Worm (Caenorhabditis elegans): Measurements from ENCODE around the gene spcs-2.
A peak's percentile ranks its signal among the peaks of the same experiment; 100 is the strongest.

The spcs-2 gene

DNA sequence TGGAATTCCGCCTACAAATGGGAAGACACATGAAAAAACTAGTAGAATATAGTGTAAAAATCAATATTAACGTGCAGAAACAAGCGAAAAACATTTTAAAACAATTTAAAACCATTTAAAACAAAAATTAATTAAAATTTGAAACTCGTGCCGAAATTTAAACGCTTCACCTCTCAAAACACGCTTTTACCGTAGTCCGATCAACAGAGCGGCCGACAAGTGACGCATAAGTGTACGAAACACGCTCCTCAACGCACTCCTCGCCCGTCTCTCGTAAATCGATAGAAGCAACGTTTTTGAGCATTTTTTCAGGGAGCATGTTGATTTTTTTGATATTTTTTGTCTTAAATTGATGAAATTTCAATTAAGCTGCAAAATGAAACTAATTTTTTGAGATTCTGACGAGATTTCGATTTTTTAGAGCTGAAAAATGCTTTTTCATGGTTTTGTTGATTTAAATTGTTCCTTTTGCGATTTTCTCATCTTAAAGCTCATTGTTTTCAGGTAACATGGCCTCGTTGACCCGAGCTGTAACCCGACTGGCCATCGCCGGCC is 30.2 kb downstream of the spcs-2 start, which contains the start of gene cox-5A (continued):
- TF ChIP-seq hrde-1 (tag; optimal IDR thresholded peaks at IDR 0.05; ENCODE audit: borderline replicate concordance) (peak; percentile 69), ekl-4 (GFP tag; IDR thresholded peaks at IDR 0.05) (peak; percentile 99), ztf-18 (tag; optimal IDR thresholded peaks at IDR 0.05) (peak; percentile 86), hmg-1.2 (GFP tag; IDR thresholded peaks at IDR 0.05) (peak; percentile 92), lin-54 (GFP tag; optimal IDR thresholded peaks at IDR 0.05) (peak; percentile 100), mxl-1 (tag; optimal IDR thresholded peaks at IDR 0.05) (no peak), attf-3 (GFP tag; conservative IDR thresholded peaks at IDR 0.05) (peak; percentile 83), F10E7.11 (tag; optimal IDR thresholded peaks at IDR 0.05) (peak; percentile 90), sea-2 (GFP tag; IDR thresholded peaks at IDR 0.05) (peak; percentile 91), dpl-1 (GFP tag; optimal IDR thresholded peaks at IDR 0.05) (peak; percentile 99), ceh-58 (GFP tag; IDR thresholded peaks at IDR 0.05) (peak; percentile 78; the same call in 1 of the 2 replicates), F23B12.7 (tag; optimal IDR thresholded peaks at IDR 0.05; ENCODE audit: insufficient read depth) (peak; percentile 98), xnd-1 (tag; optimal IDR thresholded peaks at IDR 0.05) (peak; percentile 75), C17E4.6 (GFP tag; IDR thresholded peaks at IDR 0.05) (peak; percentile 96), aptf-2 (GFP tag; conservative IDR thresholded peaks at IDR 0.05) (0 out of 2 replicates have a peak, but pooled peaks have one; percentile 31), Y56A3A.18 (GFP tag; IDR thresholded peaks at IDR 0.05) (peak; percentile 94), snpc-4 (GFP tag; optimal IDR thresholded peaks at IDR 0.05) (peak; percentile 85), snpc-4 (tag; optimal IDR thresholded peaks at IDR 0.05) (peak; percentile 91 to 94 (median 94)), somi-1 (GFP tag; optimal IDR thresholded peaks at IDR 0.05) (peak; percentile 98), B0336.3 (GFP tag; IDR thresholded peaks at IDR 0.05) (peak; percentile 99), F57C9.4 (tag; optimal IDR thresholded peaks at IDR 0.05) (peak; percentile 93), B0035.1 (tag; optimal IDR thresholded peaks at IDR 0.05) (peak; percentile 93), let-607 (tag; optimal IDR thresholded peaks at IDR 0.05) (peak; percentile 90 to 95), Y53F4B.3 (GFP tag; IDR thresholded peaks at IDR 0.05) (peak; percentile 47; the same call in 1 of the 2 replicates), snpc-1.3 (tag; optimal IDR thresholded peaks at IDR 0.05; ENCODE audit: insufficient read depth) (peak; percentile 97), Y53G8AR.9 (GFP tag; conservative IDR thresholded peaks at IDR 0.05) (peak; percentile 100), aptf-3 (GFP tag; IDR thresholded peaks at IDR 0.05) (no peak), dox-1 (GFP tag; IDR thresholded peaks at IDR 0.05) (peak; percentile 99), lsy-27 (tag; optimal IDR thresholded peaks at IDR 0.05; ENCODE audit: borderline replicate concordance, insufficient read depth) (no peak), cebp-1 (GFP tag; IDR thresholded peaks at IDR 0.05) (peak; percentile 75), cebp-1 (tag; optimal IDR thresholded peaks at IDR 0.05) (peak; percentile 96), F39B2.1 (GFP tag; IDR thresholded peaks at IDR 0.05) (peak; percentile 82; the same call in 1 of the 2 replicates), ccch-3 (GFP tag; optimal IDR thresholded peaks at IDR 0.05) (no peak), mcd-1 (GFP tag; IDR thresholded peaks at IDR 0.05) (peak; percentile 97), bed-1 (GFP tag; IDR thresholded peaks at IDR 0.05) (no peak), snpc-1.1 (tag; optimal IDR thresholded peaks at IDR 0.05; ENCODE audit: insufficient read depth) (peak; percentile 90), F37B4.10 (GFP tag; IDR thresholded peaks at IDR 0.05) (peak; percentile 91; the same call in 1 of the 2 replicates), nfyb-1 (GFP tag; IDR thresholded peaks at IDR 0.05) (peak; percentile 99), D2030.7 (GFP tag; IDR thresholded peaks at IDR 0.05) (peak; percentile 94), nhr-120 (GFP tag; IDR thresholded peaks at IDR 0.05) (0 out of 2 replicates have a peak, but pooled peaks have one; percentile 61), egl-18 (GFP tag; IDR thresholded peaks at IDR 0.05) (peak; percentile 92), Y79H2A.3 (GFP tag; conservative IDR thresholded peaks at IDR 0.05) (peak; percentile 88), sptf-2 (GFP tag; optimal IDR thresholded peaks at IDR 0.05) (peak; percentile 47), ZK185.1 (tag; optimal IDR thresholded peaks at IDR 0.05; ENCODE audit: poor library complexity, severe bottlenecking) (peak; percentile 98), madf-10 (tag; optimal IDR thresholded peaks at IDR 0.05) (peak; percentile 95), F52B5.7 (tag; optimal IDR thresholded peaks at IDR 0.05) (peak; percentile 88)
